Worm (Caenorhabditis elegans): ENCODE results near the gene str-243.

- TF ChIP-seq pha-4 (tag; optimal IDR thresholded peaks at IDR 0.05): no peak
- TF ChIP-seq nhr-28 (tag; optimal IDR thresholded peaks at IDR 0.05): no peak
- TF ChIP-seq sptf-1 (tag; optimal IDR thresholded peaks at IDR 0.05): no peak
- TF ChIP-seq nhr-76 (tag; optimal IDR thresholded peaks at IDR 0.05): no peak
- TF ChIP-seq nhr-237 (tag; optimal IDR thresholded peaks at IDR 0.05): no peak
- TF ChIP-seq mab-5 (tag; optimal IDR thresholded peaks at IDR 0.05): no peak
- TF ChIP-seq nhr-12 (tag; optimal IDR thresholded peaks at IDR 0.05): no peak
- no peak for TF ChIP-seq elt-1 (tag; optimal IDR thresholded peaks at IDR 0.05; ENCODE audit: borderline replicate concordance, insufficient read depth)
- TF ChIP-seq lin-13 (tag; optimal IDR thresholded peaks at IDR 0.05): no peak
- TF ChIP-seq ceh-83 (GFP tag; optimal IDR thresholded peaks at IDR 0.05): no peak
- TF ChIP-seq ham-2 (GFP tag; optimal IDR thresholded peaks at IDR 0.05): no peak
Observed at ce11 chrV:1521845-1522244, 740 bp upstream of the str-243 start, which contains the start of gene str-240.

All from whole organism, mixed stage, embryonic.